Worm (Caenorhabditis elegans) whole organism, L4/young adult: ENCODE results near the gene F38B6.4.

Experiments used
- W03F9.2 ChIP-seq: fragments of 150-350 bp; optimal IDR thresholded peaks from 2 replicates; lab custom pipeline; 2014; ENCODE audit warnings: missing biosample characterization, missing genetic modification characterization
- dao-5 ChIP-seq: sonication (generic microtip); optimal IDR thresholded peaks from 2 replicates; lab custom pipeline; 2016; ENCODE audit warnings: missing genotype, missing genetic modification characterization, moderate library complexity, missing compliant biosample characterization
- him-1 ChIP-seq: sonication (generic microtip); optimal IDR thresholded peaks from 2 replicates; lab custom pipeline; 2016; ENCODE audit warnings: missing genotype, missing genetic modification reagents, missing genetic modification characterization, missing compliant biosample characterization

F38B6.4 gene

DNA sequence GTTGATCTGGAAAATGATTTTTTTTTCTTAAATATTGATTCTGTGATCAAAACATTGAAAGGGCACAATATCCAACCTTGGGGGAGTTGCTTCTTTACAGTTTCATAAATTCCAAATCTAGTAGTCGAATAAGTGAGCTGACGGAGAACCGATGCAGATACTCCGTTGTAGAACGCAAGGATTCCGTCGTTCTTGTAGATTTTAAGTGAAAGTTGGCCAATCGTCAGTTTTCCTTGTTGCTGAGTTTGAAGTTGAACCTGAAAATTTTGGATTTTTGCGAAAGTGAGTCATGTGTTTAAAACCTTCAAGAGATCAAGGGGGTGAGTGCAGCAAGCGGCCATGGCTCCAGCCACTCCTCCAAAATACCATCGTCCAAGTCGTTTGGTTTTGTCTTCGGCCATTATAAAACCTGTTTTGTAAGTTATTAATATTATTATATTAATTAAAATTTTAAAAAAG is 50.6 kb downstream of the F38B6.4 start, which contains the start of gene slc-25A10:
TSS of gene slc-25A10 (minus strand) at position 409 of the 459 bp plus-strand sequence.
- TF ChIP-seq dao-5 (tag; lab: Kevin White, UChicago) (no peak), W03F9.2 (tag; lab: Kevin White, UChicago) (no peak), him-1 (tag; lab: Kevin White, UChicago) (no peak)

DNA sequence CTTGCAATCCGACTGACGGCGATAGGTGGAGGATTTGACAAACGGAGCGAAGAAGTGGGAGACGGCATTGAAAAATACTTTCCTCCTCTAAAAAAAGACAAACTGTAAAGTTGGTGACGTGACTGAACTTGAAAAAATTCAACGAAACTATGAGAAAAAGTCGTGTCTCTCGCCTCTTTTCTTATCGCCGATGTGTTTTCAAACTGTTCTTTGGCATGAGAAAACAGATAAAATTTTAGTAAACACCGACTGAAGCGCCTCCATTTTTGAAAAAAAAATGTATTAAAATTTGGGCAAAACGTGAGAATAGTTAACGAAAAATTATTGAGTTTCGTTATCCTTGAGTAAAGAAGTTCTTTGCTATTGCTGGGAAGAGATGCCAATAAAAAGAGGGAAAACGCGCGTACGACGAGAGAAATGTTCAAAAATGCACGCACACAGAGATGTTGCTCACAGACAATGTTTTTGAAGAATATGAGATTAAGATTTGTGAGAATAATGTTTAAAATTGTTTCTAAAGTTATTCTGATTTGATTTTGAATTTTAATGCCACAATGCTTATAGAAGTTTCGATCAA is 54.2 kb downstream of the F38B6.4 start:
- no peak for TF ChIP-seq him-1 (tag; lab: Kevin White, UChicago)
- TF ChIP-seq W03F9.2 (tag; lab: Kevin White, UChicago): no peak
- no peak for TF ChIP-seq dao-5 (tag; lab: Kevin White, UChicago)
